Fruit fly (Drosophila melanogaster): Measurements from ENCODE around the gene CG9147.

DNA sequence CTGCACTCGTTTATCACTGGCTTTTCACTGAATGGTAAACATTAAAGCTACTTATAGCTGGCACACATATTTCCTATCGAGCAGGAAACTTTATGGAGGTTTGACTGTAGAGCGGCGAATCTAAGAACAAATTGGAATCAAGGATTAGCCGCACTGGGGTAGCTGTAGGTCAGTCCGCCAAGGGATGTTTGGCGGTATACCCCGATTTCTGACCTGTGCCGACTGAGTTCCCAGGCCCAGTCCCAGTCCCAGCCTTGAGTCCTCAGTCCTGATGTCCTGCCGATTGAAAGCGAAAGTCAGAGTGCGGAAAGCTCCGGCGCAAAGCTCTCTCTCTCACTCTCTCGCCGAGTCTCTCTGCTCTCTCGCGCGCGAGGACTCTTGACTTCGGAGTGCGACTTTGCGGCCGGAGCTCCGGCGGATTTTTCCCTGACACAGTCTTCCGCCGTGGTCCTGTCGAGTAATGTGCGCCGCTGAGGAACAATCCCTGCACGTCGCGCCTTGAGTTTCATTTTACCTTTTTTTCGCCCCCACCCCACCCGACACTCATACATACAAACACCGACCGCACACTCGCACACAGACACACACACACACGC lies 11.8 kb upstream of the CG9147 start, which contains the start of gene CG13995:
- TF ChIP-seq CG7045 (GFP tag; optimal IDR thresholded peaks at IDR 0.05), result no peak
- TF ChIP-seq Hr96 (GFP tag; optimal IDR thresholded peaks at IDR 0.05), result no peak
